Fruit fly (Drosophila melanogaster): ENCODE measurements around the gene CG44257.

DNA sequence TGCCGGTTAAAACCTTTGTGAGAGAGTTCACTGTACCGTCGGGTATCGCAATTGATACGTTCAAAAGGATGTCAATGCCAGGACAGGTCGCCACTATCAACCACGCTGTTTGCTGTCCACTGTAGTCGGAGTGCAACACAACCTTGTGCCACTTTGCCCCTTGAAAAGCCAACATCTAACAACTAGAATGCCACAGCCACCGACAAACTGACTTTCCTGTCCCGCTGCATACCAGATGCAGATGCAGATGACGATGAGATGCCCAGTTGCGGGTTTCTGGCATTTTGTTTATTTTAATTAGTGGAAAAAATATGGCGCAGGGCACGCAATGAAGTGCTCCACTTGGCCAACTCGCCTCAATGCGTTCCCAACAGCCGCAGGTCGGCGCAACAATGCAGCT lies 42.1 kb upstream of the CG44257 start, which contains the start of gene CG31262:
- TF ChIP-seq CG11294 (GFP tag; IDR thresholded peaks at IDR 0.05) (no peak), Ets21C (GFP tag; optimal IDR thresholded peaks at IDR 0.05) (no peak), Hr39 (GFP tag; optimal IDR thresholded peaks at IDR 0.05) (no peak), cyc (GFP tag; optimal IDR thresholded peaks at IDR 0.05) (no peak), Blimp-1 (GFP tag; optimal IDR thresholded peaks at IDR 0.05) (no peak), Smox (GFP tag; optimal IDR thresholded peaks at IDR 0.05) (no peak), Eip78C (GFP tag) (no peak), fd85E (GFP tag; optimal IDR thresholded peaks at IDR 0.05) (no peak), CG10669 (GFP tag; optimal IDR thresholded peaks at IDR 0.05) (no peak)

Data from whole organism, prepupa.